Worm (Caenorhabditis elegans) whole organism, L3 larva: ENCODE measurements around the gene lev-1.

Experiments used
- R02D3.7 ChIP-seq: fragments of 150-350 bp; optimal IDR thresholded peaks from 2 replicates; lab custom pipeline; 2014; ENCODE audit warnings: missing biosample characterization, missing genetic modification characterization
- ZK546.5 ChIP-seq: sonication (generic microtip); optimal IDR thresholded peaks from 2 replicates; lab custom pipeline; 2017; ENCODE audit warnings: missing biosample characterization, missing genetic modification characterization
- aly-2 ChIP-seq: fragments of 150-350 bp; optimal IDR thresholded peaks from 2 replicates; lab custom pipeline; 2014; ENCODE audit warnings: missing biosample characterization, missing genetic modification characterization
- ama-1 ChIP-seq: fragments of 150-350 bp; optimal IDR thresholded peaks from 2 replicates; lab custom pipeline; 2018
- ceh-16 ChIP-seq: sonication (generic microtip); optimal IDR thresholded peaks from 2 replicates; lab custom pipeline; 2017; ENCODE audit warnings: missing biosample characterization, missing genetic modification characterization
- ceh-28 ChIP-seq: fragments of 150-350 bp; optimal IDR thresholded peaks from 2 replicates; lab custom pipeline; 2014; ENCODE audit warnings: missing biosample characterization, missing genetic modification reagents, missing genetic modification characterization
- ceh-82 ChIP-seq: fragments of 150-350 bp; optimal IDR thresholded peaks from 2 replicates; lab custom pipeline; 2014; ENCODE audit warnings: missing biosample characterization, missing genetic modification characterization
- daf-12 ChIP-seq: fragments of 150-350 bp; optimal IDR thresholded peaks from 2 replicates; lab custom pipeline; 2014; ENCODE audit warnings: missing biosample characterization, missing genetic modification reagents, missing genetic modification characterization
- egl-27 ChIP-seq: sonication (generic microtip); optimal IDR thresholded peaks from 4 replicates; lab custom pipeline; 2017; ENCODE audit warnings: missing biosample characterization, missing genetic modification reagents, missing genetic modification characterization
- egl-5 ChIP-seq: fragments of 150-350 bp; optimal IDR thresholded peaks from 2 replicates; lab custom pipeline; 2017; ENCODE audit warnings: missing biosample characterization, missing genetic modification reagents, missing genetic modification characterization, inconsistent platforms
- elt-1 ChIP-seq: fragments of 150-350 bp; optimal IDR thresholded peaks from 2 replicates; lab custom pipeline; 2014; ENCODE audit warnings: missing biosample characterization, missing genetic modification characterization
- elt-3 ChIP-seq, 3 experiments: fragments of 150-350 bp in 1 of 3; sonication (generic microtip) in 2 of 3; optimal IDR thresholded peaks; 2 replicates in 2 of 3; 4 replicates in 1 of 3; lab custom pipeline; 2014 to 2017; ENCODE audit warnings: missing biosample characterization in 3 of 3, missing genetic modification characterization in 3 of 3
- fkh-10 ChIP-seq: sonication (generic microtip); optimal IDR thresholded peaks from 2 replicates; lab custom pipeline; 2017; ENCODE audit warnings: missing biosample characterization, missing genetic modification reagents, missing genetic modification characterization
- fkh-2 ChIP-seq: fragments of 150-350 bp; optimal IDR thresholded peaks from 2 replicates; lab custom pipeline; 2014; ENCODE audit warnings: missing biosample characterization, missing genetic modification reagents, missing genetic modification characterization
- fos-1 ChIP-seq: fragments of 150-350 bp; optimal IDR thresholded peaks from 2 replicates; lab custom pipeline; 2014; ENCODE audit warnings: missing biosample characterization, missing genetic modification characterization
- lin-15B ChIP-seq: fragments of 150-350 bp; optimal IDR thresholded peaks from 2 replicates; lab custom pipeline; 2014; ENCODE audit warnings: missing biosample characterization, missing genetic modification characterization
- lin-39 ChIP-seq: fragments of 150-350 bp; optimal IDR thresholded peaks from 2 replicates; lab custom pipeline; 2018; ENCODE audit warnings: missing biosample characterization, missing genetic modification reagents, missing genetic modification characterization
- lsy-12 ChIP-seq: sonication (generic microtip); optimal IDR thresholded peaks from 2 replicates; lab custom pipeline; 2016; ENCODE audit warnings: mild to moderate bottlenecking, missing genetic modification characterization, missing compliant biosample characterization
- mdl-1 ChIP-seq: fragments of 150-350 bp; optimal IDR thresholded peaks from 2 replicates; lab custom pipeline; 2014; ENCODE audit warnings: missing biosample characterization, missing genetic modification characterization
- mml-1 ChIP-seq: fragments of 150-350 bp; sonication (generic microtip); optimal IDR thresholded peaks from 3 replicates; lab custom pipeline; 2014; ENCODE audit warnings: missing biosample characterization, missing genetic modification characterization
- nhr-11 ChIP-seq: fragments of 150-350 bp; optimal IDR thresholded peaks from 2 replicates; lab custom pipeline; 2014; ENCODE audit warnings: missing biosample characterization, missing genetic modification characterization
- nhr-12 ChIP-seq: fragments of 150-350 bp; optimal IDR thresholded peaks from 2 replicates; lab custom pipeline; 2014; ENCODE audit warnings: missing biosample characterization, missing genetic modification characterization
- nhr-23 ChIP-seq: fragments of 150-350 bp; optimal IDR thresholded peaks from 2 replicates; lab custom pipeline; 2014; ENCODE audit warnings: missing biosample characterization, missing genetic modification reagents, missing genetic modification characterization
- nhr-25 ChIP-seq: sonication (generic microtip); optimal IDR thresholded peaks from 2 replicates; lab custom pipeline; 2017; ENCODE audit warnings: missing biosample characterization, missing genetic modification characterization
- nhr-28 ChIP-seq: fragments of 150-350 bp; optimal IDR thresholded peaks from 2 replicates; lab custom pipeline; 2014; ENCODE audit warnings: missing biosample characterization, missing genetic modification characterization
- nhr-67 ChIP-seq: fragments of 150-350 bp; optimal IDR thresholded peaks from 2 replicates; lab custom pipeline; 2014; ENCODE audit warnings: missing biosample characterization, missing genetic modification characterization
- nhr-76 ChIP-seq: fragments of 150-350 bp; sonication (generic microtip); optimal IDR thresholded peaks from 5 replicates; lab custom pipeline; 2014; ENCODE audit warnings: missing biosample characterization, missing genetic modification characterization
- nhr-77 ChIP-seq: fragments of 150-350 bp; optimal IDR thresholded peaks from 2 replicates; lab custom pipeline; 2014; ENCODE audit warnings: missing biosample characterization, missing genetic modification characterization
- pha-4 ChIP-seq: fragments of 150-350 bp; optimal IDR thresholded peaks from 2 replicates; lab custom pipeline; 2014; ENCODE audit warnings: missing biosample characterization, missing genetic modification reagents, missing genetic modification characterization
- sea-2 ChIP-seq: fragments of 150-350 bp; sonication (generic microtip); optimal IDR thresholded peaks from 4 replicates; lab custom pipeline; 2014; ENCODE audit warnings: missing biosample characterization, missing genetic modification reagents, missing genetic modification characterization
- snpc-4 ChIP-seq: fragments of 150-350 bp; optimal IDR thresholded peaks from 2 replicates; lab custom pipeline; 2014; ENCODE audit warnings: missing biosample characterization, missing genetic modification characterization
- tbx-2 ChIP-seq: sonication (generic microtip); optimal IDR thresholded peaks from 2 replicates; lab custom pipeline; 2016; ENCODE audit warnings: mild to moderate bottlenecking, missing genetic modification characterization, missing compliant biosample characterization
- unc-39 ChIP-seq: sonication (generic microtip); optimal IDR thresholded peaks from 4 replicates; lab custom pipeline; 2017; ENCODE audit warnings: missing biosample characterization, missing genetic modification characterization
- zag-1 ChIP-seq: fragments of 150-350 bp; optimal IDR thresholded peaks from 2 replicates; lab custom pipeline; 2014; ENCODE audit warnings: missing biosample characterization, missing genetic modification characterization
- ztf-11 ChIP-seq: fragments of 150-350 bp; optimal IDR thresholded peaks from 2 replicates; lab custom pipeline; 2014; ENCODE audit warnings: missing biosample characterization, missing genetic modification characterization
- ztf-4 ChIP-seq: fragments of 150-350 bp; optimal IDR thresholded peaks from 2 replicates; lab custom pipeline; 2014; ENCODE audit warnings: missing biosample characterization, missing genetic modification characterization

lev-1 gene

ce11 chrIV:13189467-13189866 lies 10.3 kb upstream of the lev-1 start, which contains the start of gene F58D2.2:
TSS of gene F58D2.2 (plus strand) at chrIV:13189767.
- no peak for TF ChIP-seq nhr-28 (tag; lab: Kevin White, UChicago)
- TF ChIP-seq elt-1 (tag; lab: Kevin White, UChicago) = no peak
- no peak for TF ChIP-seq nhr-67 (tag; lab: Kevin White, UChicago)
- TF ChIP-seq R02D3.7 = no peak
- no peak for TF ChIP-seq ceh-82 (tag; lab: Kevin White, UChicago)
- TF ChIP-seq lin-15B (tag; lab: Kevin White, UChicago) = no peak
- no peak for TF ChIP-seq pha-4 (tag; lab: Kevin White, UChicago)
- no peak for TF ChIP-seq tbx-2 (tag; lab: Kevin White, UChicago)
- TF ChIP-seq lsy-12 (tag; lab: Kevin White, UChicago) = no peak
- no peak for TF ChIP-seq daf-12 (tag; lab: Kevin White, UChicago)
- no peak for TF ChIP-seq egl-5 (tag; lab: Kevin White, UChicago)
- TF ChIP-seq sea-2 (GFP tag; lab: Kevin White, UChicago) = no peak
- no peak for TF ChIP-seq nhr-12 (tag; lab: Kevin White, UChicago)
- no peak for TF ChIP-seq nhr-11 (tag; lab: Kevin White, UChicago)
- no peak for TF ChIP-seq elt-3 (tag; optimal IDR thresholded peaks at IDR 0.05; lab: Kevin White, UChicago)
- no peak for TF ChIP-seq mdl-1
- no peak for TF ChIP-seq nhr-23 (tag; lab: Kevin White, UChicago)
- TF ChIP-seq ztf-11 (tag; lab: Kevin White, UChicago) = no peak
- no peak for TF ChIP-seq fkh-10 (GFP tag; lab: Kevin White, UChicago)
- no peak for TF ChIP-seq zag-1 (tag; lab: Kevin White, UChicago)

ce11 chrIV:13188959-13189358 lies 9.8 kb upstream of the lev-1 start, which contains the start of gene F58D2.4:
TSS of gene F58D2.4 (minus strand) at chrIV:13189059.
- TF ChIP-seq ceh-28 (tag; lab: Kevin White, UChicago) = no peak

- TF ChIP-seq nhr-25 (tag; lab: Kevin White, UChicago) (no peak), zag-1 (tag; lab: Kevin White, UChicago) (no peak), ztf-11 (tag; lab: Kevin White, UChicago) (no peak), mdl-1 (no peak), aly-2 (tag; lab: Kevin White, UChicago) (no peak), ama-1 (no peak), fkh-10 (GFP tag; lab: Kevin White, UChicago) (no peak), nhr-77 (no peak), pha-4 (tag; lab: Kevin White, UChicago) (no peak), ceh-16 (no peak), elt-3 (tag; optimal IDR thresholded peaks at IDR 0.05; lab: Kevin White, UChicago) (no peak), tbx-2 (tag; lab: Kevin White, UChicago) (no peak), fkh-2 (tag; lab: Kevin White, UChicago) (no peak)
Observed at ce11 chrIV:13180723-13181122, 1.5 kb upstream of the lev-1 start, which contains the start of gene F58D2.3. TSS of gene F58D2.3 (minus strand) at chrIV:13180823.

ce11 chrIV:13173359-13173758 lies 5.8 kb downstream of the lev-1 start:
- TF ChIP-seq ztf-4 (tag; lab: Kevin White, UChicago) (no peak), egl-27 (tag; lab: Kevin White, UChicago) (no peak), fkh-2 (tag; lab: Kevin White, UChicago) (no peak), unc-39 (tag; lab: Kevin White, UChicago) (no peak), lin-39 (tag; lab: Kevin White, UChicago) (no peak), nhr-76 (tag; lab: Kevin White, UChicago) (no peak), tbx-2 (tag; lab: Kevin White, UChicago) (no peak), ZK546.5 (tag; lab: Kevin White, UChicago) (no peak), nhr-25 (tag; lab: Kevin White, UChicago) (no peak), nhr-11 (tag; lab: Kevin White, UChicago) (no peak), nhr-12 (tag; lab: Kevin White, UChicago) (no peak)

ce11 chrIV:13170241-13170640 lies 9.0 kb downstream of the lev-1 start, which contains the start of gene nas-14:
TSS of gene nas-14 (plus strand) at chrIV:13170541.
- no peak for TF ChIP-seq elt-3 (tag; optimal IDR thresholded peaks at IDR 0.05; lab: Kevin White, UChicago)
- no peak for TF ChIP-seq mml-1 (tag; lab: Kevin White, UChicago)
- no peak for TF ChIP-seq fos-1 (tag; lab: Kevin White, UChicago)
- TF ChIP-seq snpc-4 = no peak
- TF ChIP-seq lin-39 (tag; lab: Kevin White, UChicago) = no peak
- TF ChIP-seq nhr-12 (tag; lab: Kevin White, UChicago) = no peak
- TF ChIP-seq ceh-82 (tag; lab: Kevin White, UChicago) = no peak
- TF ChIP-seq nhr-67 (tag; lab: Kevin White, UChicago) = no peak
- TF ChIP-seq lin-15B (tag; lab: Kevin White, UChicago) = no peak
- no peak for TF ChIP-seq zag-1 (tag; lab: Kevin White, UChicago)
- TF ChIP-seq egl-27 (tag; lab: Kevin White, UChicago) = no peak
- TF ChIP-seq, all 47 proteins: peak for 0
